Worm (Caenorhabditis elegans) whole organism, L4 larva: ENCODE data around the gene W02B12.1.
A peak's percentile ranks its signal among the peaks of the same experiment; 100 is the strongest.

Source experiments
- F10B5.3 ChIP-seq: sonication (generic microtip); optimal IDR thresholded peaks from 2 replicates; lab custom pipeline; 2016; ENCODE audit warnings: mild to moderate bottlenecking, missing genetic modification characterization, missing compliant biosample characterization
- F44E2.7 ChIP-seq: fragments of 200-800 bp; sonication (Bioruptor generic); IDR thresholded peaks from 2 replicates; pipeline ENCODE4 v2.1.2; 2022; ENCODE audit warnings: missing genetic modification characterization, missing compliant biosample characterization
- R02D3.7 ChIP-seq: fragments of 150-350 bp; sonication (generic microtip); optimal IDR thresholded peaks from 3 replicates; lab custom pipeline; 2014; ENCODE audit warnings: missing biosample characterization, missing genetic modification characterization
- Y5F2A.4 ChIP-seq: fragments of 200-800 bp; sonication (Bioruptor generic); optimal IDR thresholded peaks from 2 replicates; lab custom pipeline; 2018; ENCODE audit warnings: mild to moderate bottlenecking, missing genetic modification characterization, missing compliant biosample characterization
- aha-1 ChIP-seq: fragments of 150-350 bp; peaks from one replicate; lab custom pipeline; 2014; ENCODE audit warnings: missing biosample characterization, missing genetic modification characterization
- ceh-20 ChIP-seq: fragments of 200-800 bp; sonication (Bioruptor generic); IDR thresholded peaks from 2 replicates; pipeline ENCODE4 v1.3.6; 2022; ENCODE audit warnings: missing genetic modification reagents, missing genetic modification characterization, missing compliant biosample characterization
- daf-16 ChIP-seq, 3 experiments: sonication (generic microtip); optimal IDR thresholded peaks; 2 replicates each; lab custom pipeline; 2016 to 2017; ENCODE audit warnings: missing genetic modification characterization in 3 of 3, missing genetic modification reagents in 3 of 3, mild to moderate bottlenecking in 2 of 3, missing compliant biosample characterization in 2 of 3, missing biosample characterization in 1 of 3, moderate library complexity in 1 of 3
- daf-8 ChIP-seq: fragments of 200-800 bp; sonication (Bioruptor generic); IDR thresholded peaks from 2 replicates; pipeline ENCODE4 v1.3.6; 2022; ENCODE audit warnings: missing genetic modification characterization, missing compliant biosample characterization
- dpl-1 ChIP-seq: fragments of 150-350 bp; optimal IDR thresholded peaks from 2 replicates; lab custom pipeline; 2014; ENCODE audit warnings: missing biosample characterization, missing genetic modification reagents, missing genetic modification characterization
- duxl-1 ChIP-seq: sonication (generic microtip); optimal IDR thresholded peaks from 2 replicates; lab custom pipeline; 2016; ENCODE audit warnings: mild to moderate bottlenecking, missing genetic modification characterization, moderate library complexity, missing compliant biosample characterization; ENCODE audit not compliant: poor library complexity
- egl-43 ChIP-seq: fragments of 200-800 bp; sonication (Bioruptor generic); IDR thresholded peaks from 2 replicates; pipeline ENCODE4 v1.3.6; 2022; ENCODE audit warnings: missing genetic modification reagents, missing genetic modification characterization, missing compliant biosample characterization
- fkh-10 ChIP-seq: fragments of 150-350 bp; optimal IDR thresholded peaks from 2 replicates; lab custom pipeline; 2014; ENCODE audit warnings: missing biosample characterization, missing genetic modification reagents, missing genetic modification characterization
- hlh-11 ChIP-seq: fragments of 200-800 bp; sonication (Bioruptor generic); optimal IDR thresholded peaks from 2 replicates; lab custom pipeline; 2018; ENCODE audit warnings: mild to moderate bottlenecking, missing genetic modification characterization, missing compliant biosample characterization
- lim-7 ChIP-seq: fragments of 200-800 bp; sonication (Bioruptor generic); IDR thresholded peaks from 2 replicates; pipeline ENCODE4 v1.3.6; 2022; ENCODE audit warnings: missing genetic modification characterization, missing compliant biosample characterization
- lin-1 ChIP-seq: fragments of 200-800 bp; sonication (Bioruptor generic); IDR thresholded peaks from 2 replicates; pipeline ENCODE4 v1.3.6; 2022; ENCODE audit warnings: missing genetic modification reagents, missing genetic modification characterization, missing compliant biosample characterization
- lin-13 ChIP-seq: fragments of 150-350 bp; optimal IDR thresholded peaks from 2 replicates; lab custom pipeline; 2014; ENCODE audit warnings: missing biosample characterization, missing genetic modification reagents, missing genetic modification characterization
- lin-39 ChIP-seq: fragments of 150-350 bp; optimal IDR thresholded peaks from 2 replicates; lab custom pipeline; 2014; ENCODE audit warnings: missing biosample characterization, missing genetic modification reagents, missing genetic modification characterization
- mdt-29 ChIP-seq: fragments of 200-800 bp; sonication (Bioruptor generic); IDR thresholded peaks from 2 replicates; pipeline ENCODE4 v1.3.6; 2022; ENCODE audit warnings: missing genetic modification reagents, missing genetic modification characterization, missing compliant biosample characterization
- nhr-11 ChIP-seq: fragments of 150-350 bp; optimal IDR thresholded peaks from 2 replicates; lab custom pipeline; 2014; ENCODE audit warnings: missing biosample characterization, missing genetic modification characterization
- nhr-42 ChIP-seq: fragments of 200-800 bp; sonication (Bioruptor generic); IDR thresholded peaks from 2 replicates; pipeline ENCODE4 v1.3.6; 2022; ENCODE audit warnings: missing genetic modification characterization, missing compliant biosample characterization
- nhr-6 ChIP-seq: fragments of 150-350 bp; optimal IDR thresholded peaks from 2 replicates; lab custom pipeline; 2014; ENCODE audit warnings: missing biosample characterization, missing genetic modification characterization
- pqm-1 ChIP-seq: sonication (generic microtip); optimal IDR thresholded peaks from 2 replicates; lab custom pipeline; 2017; ENCODE audit warnings: missing biosample characterization, missing genetic modification characterization
- rbr-2 ChIP-seq: sonication (generic microtip); optimal IDR thresholded peaks from 2 replicates; lab custom pipeline; 2016; ENCODE audit warnings: missing genotype, missing genetic modification characterization, missing compliant biosample characterization
- saeg-2 ChIP-seq: fragments of 200-800 bp; sonication (Bioruptor generic); IDR thresholded peaks from 2 replicates; pipeline ENCODE4 v1.3.6; 2022; ENCODE audit warnings: missing genetic modification reagents, missing genetic modification characterization, missing compliant biosample characterization
- set-16 ChIP-seq: fragments of 200-800 bp; sonication (Bioruptor generic); IDR thresholded peaks from 2 replicates; pipeline ENCODE4 v1.3.6; 2022; ENCODE audit warnings: missing genetic modification reagents, missing genetic modification characterization, missing compliant biosample characterization
- snpc-1.2 ChIP-seq: fragments of 200-800 bp; sonication (Bioruptor generic); IDR thresholded peaks from 2 replicates; pipeline ENCODE4 v1.3.6; 2022; ENCODE audit warnings: missing genetic modification reagents, missing genetic modification characterization, missing compliant biosample characterization
- tag-97 ChIP-seq: fragments of 200-800 bp; sonication (Bioruptor generic); IDR thresholded peaks from 2 replicates; pipeline ENCODE4 v1.3.6; 2022; ENCODE audit warnings: missing genetic modification characterization, missing compliant biosample characterization
- unc-62 ChIP-seq, 3 experiments: fragments of 150-350 bp in 1 of 3; sonication (generic microtip); optimal IDR thresholded peaks in 2 of 3; peaks in 1 of 3; 1 replicate in 1 of 3; 2 replicates in 2 of 3; lab custom pipeline; 2014 to 2017; ENCODE audit warnings: missing biosample characterization in 3 of 3, missing genetic modification characterization in 3 of 3, missing genetic modification reagents in 3 of 3, missing genotype in 1 of 3
- zfp-2 ChIP-seq: sonication (generic microtip); optimal IDR thresholded peaks from 2 replicates; lab custom pipeline; 2016; ENCODE audit warnings: mild to moderate bottlenecking, missing genetic modification characterization, missing compliant biosample characterization
- zip-2 ChIP-seq: fragments of 150-350 bp; optimal IDR thresholded peaks from 2 replicates; lab custom pipeline; 2014; ENCODE audit warnings: missing biosample characterization, missing genetic modification characterization
- ztf-7 ChIP-seq: fragments of 150-350 bp; optimal IDR thresholded peaks from 2 replicates; lab custom pipeline; 2014; ENCODE audit warnings: missing biosample characterization, missing genetic modification characterization

The W02B12.1 gene

ce11 chrII:11440265-11440664, 8.6 kb upstream of the W02B12.1 start, which contains the start of gene VW02B12L.2 (continued):
- TF ChIP-seq lin-39: no peak
- TF ChIP-seq duxl-1 (tag; lab: Kevin White, UChicago): no peak
- no peak for TF ChIP-seq rbr-2 (tag; lab: Kevin White, UChicago)
- peak; percentile 83 for TF ChIP-seq dpl-1 (GFP tag; lab: Kevin White, UChicago)
- TF ChIP-seq ztf-7 (tag; lab: Kevin White, UChicago): no peak
- no peak for TF ChIP-seq lin-1 (GFP tag; lab: Robert Waterston, UW)

- peak; percentile 31 for TF ChIP-seq aha-1 (tag; lab: Kevin White, UChicago)
These were observed 6.4 kb upstream of the W02B12.1 start, which contains the start of gene ebp-2 for ce11 chrII:11442425-11442824. TSS of gene ebp-2 (plus strand) at chrII:11442725.

DNA sequence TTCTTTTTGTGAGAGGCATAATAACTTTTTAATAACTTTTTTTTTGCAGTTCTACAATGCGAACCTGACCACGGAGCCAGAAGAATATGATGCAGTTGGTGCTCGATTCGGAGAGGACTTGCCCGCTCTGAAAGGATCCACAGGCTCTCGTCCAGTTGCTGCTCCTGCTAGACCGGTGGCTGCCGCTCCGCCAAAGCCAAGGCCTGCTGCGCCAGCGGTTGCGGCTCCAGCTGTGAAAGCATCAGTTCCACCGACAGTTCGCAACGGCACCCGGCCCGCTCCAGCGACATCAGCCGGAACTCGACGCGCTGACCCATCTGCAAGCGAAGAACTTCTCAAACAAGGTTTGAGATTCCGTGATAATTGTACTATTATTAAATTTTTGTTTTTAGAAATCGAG, 5.7 kb upstream of the W02B12.1 start:
- no peak for TF ChIP-seq pqm-1 (tag; lab: Kevin White, UChicago)
- peak; percentile 49; the same call in 1 of the 2 replicates for TF ChIP-seq egl-43 (GFP tag; lab: Robert Waterston, UW)
- TF ChIP-seq set-16 (GFP tag; lab: Robert Waterston, UW): peak; percentile 96
- TF ChIP-seq fkh-10 (GFP tag; lab: Kevin White, UChicago): no peak
- no peak for TF ChIP-seq R02D3.7 (tag; lab: Kevin White, UChicago)
- TF ChIP-seq tag-97 (GFP tag; lab: Robert Waterston, UW): no peak
- TF ChIP-seq nhr-11 (tag; lab: Kevin White, UChicago): no peak
- TF ChIP-seq hlh-11 (tag; lab: Kevin White, UChicago): no peak
- TF ChIP-seq zip-2: no peak
- no peak for TF ChIP-seq nhr-6 (tag; lab: Kevin White, UChicago)
- TF ChIP-seq lin-13: no peak
- TF ChIP-seq snpc-1.2 (GFP tag; lab: Robert Waterston, UW): 0 out of 2 replicates have a peak, but pooled peaks have one; percentile 36
- TF ChIP-seq lin-39: no peak
- TF ChIP-seq zfp-2 (tag; lab: Kevin White, UChicago): no peak

DNA sequence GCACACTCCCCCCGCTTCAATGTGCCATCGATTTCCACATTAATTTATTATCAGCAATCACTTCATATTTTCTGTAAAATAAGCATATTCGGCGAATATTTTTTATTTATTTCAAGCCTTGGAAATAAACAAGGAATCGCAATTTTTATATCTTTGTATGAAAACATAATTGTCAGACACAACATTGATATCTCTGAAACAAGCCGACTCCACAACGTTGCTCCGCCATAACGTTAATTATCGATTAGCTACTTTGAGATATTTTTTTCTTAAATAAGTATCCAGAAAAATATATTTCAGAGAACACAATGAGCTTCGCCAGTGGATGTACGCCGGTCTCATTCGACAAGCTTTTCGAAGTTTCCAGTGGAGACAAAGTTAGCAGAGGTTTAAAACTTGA, 5.0 kb upstream of the W02B12.1 start, which contains the start of gene adbp-1:
Gene adbp-1, plus strand, starts transcription at position 301 of the 400 bp plus-strand sequence.
- TF ChIP-seq saeg-2 (GFP tag; lab: Robert Waterston, UW) (no peak), daf-16 (GFP tag; optimal IDR thresholded peaks at IDR 0.05; lab: Kevin White, UChicago) (no peak), daf-16 (tag; optimal IDR thresholded peaks at IDR 0.05; lab: Kevin White, UChicago) (peak; percentile 5), lim-7 (GFP tag; lab: Robert Waterston, UW) (no peak), R02D3.7 (tag; lab: Kevin White, UChicago) (no peak), dpl-1 (GFP tag; lab: Kevin White, UChicago) (no peak), mdt-29 (no peak), ceh-20 (no peak), ztf-7 (tag; lab: Kevin White, UChicago) (no peak), aha-1 (tag; lab: Kevin White, UChicago) (no peak)

- TF ChIP-seq F10B5.3 (tag; lab: Kevin White, UChicago) (no peak), nhr-42 (GFP tag; lab: Robert Waterston, UW) (no peak), F44E2.7 (GFP tag; lab: Robert Waterston, UW) (no peak), daf-8 (GFP tag; lab: Robert Waterston, UW) (no peak)
These were observed 3.8 kb upstream of the W02B12.1 start, which contains the start of gene W02B12.13 for ce11 chrII:11444973-11445372. TSS of gene W02B12.13 (plus strand) at chrII:11445273.

DNA sequence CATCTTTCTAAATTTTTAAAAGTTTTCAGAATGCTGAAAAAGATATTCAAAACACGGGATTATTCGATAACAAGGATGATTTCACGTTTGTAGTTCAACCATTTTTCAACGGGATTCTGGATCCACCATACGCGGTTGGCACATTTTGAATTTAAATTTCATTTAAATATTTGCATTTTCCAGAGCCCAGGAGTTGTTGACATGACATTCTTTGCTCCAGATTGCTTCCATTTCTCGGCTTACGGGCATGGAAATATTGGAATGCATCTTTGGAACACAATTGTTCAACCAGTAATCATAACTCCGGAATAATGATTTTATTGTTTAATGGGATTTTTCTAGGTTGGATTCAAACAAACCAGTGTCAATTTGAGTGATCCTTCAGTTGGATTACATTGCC, 2.1 kb downstream of the W02B12.1 start:
- TF ChIP-seq Y5F2A.4 (GFP tag; lab: Kevin White, UChicago): no peak
- peak; percentile 4 for TF ChIP-seq aha-1 (tag; lab: Kevin White, UChicago)
- peak in 1 of 2 experiments; percentile 94 for TF ChIP-seq unc-62 (GFP tag; optimal IDR thresholded peaks at IDR 0.05 in 1 of 2; lab: Kevin White, UChicago)
- no peak for TF ChIP-seq unc-62 (tag; optimal IDR thresholded peaks at IDR 0.05; lab: Kevin White, UChicago)
- TF ChIP-seq zip-2: no peak
